Fruit fly (Drosophila melanogaster): ENCODE data around the gene LeuRS.

DNA sequence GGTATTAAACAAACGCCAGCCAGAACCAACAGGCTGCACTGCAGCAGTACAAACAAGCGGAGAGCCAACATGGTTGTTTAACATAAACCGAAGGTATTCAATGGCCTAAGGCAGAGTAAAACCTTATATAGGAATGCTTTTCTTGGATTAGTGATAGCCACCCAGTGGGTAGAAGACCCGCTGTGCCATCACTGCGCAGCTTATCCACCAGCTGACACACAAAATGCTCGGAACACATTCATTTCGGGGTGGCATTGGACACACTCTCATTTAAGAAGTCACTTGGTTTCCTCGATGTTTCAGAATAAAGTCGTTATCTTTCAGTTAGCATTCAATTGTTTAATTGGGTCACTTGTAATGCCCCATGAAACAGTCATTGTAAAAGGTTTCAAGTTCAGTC, 4.5 kb downstream of the LeuRS start, which contains the start of gene CG31954:
- TF ChIP-seq eve (GFP tag; optimal IDR thresholded peaks at IDR 0.05) (no peak), Sox102F (GFP tag; optimal IDR thresholded peaks at IDR 0.05) (no peak)
